Fruit fly (Drosophila melanogaster) whole organism, embryonic: ENCODE measurements around the gene me31B.

Experiments
- Atf-2 ChIP-seq: fragments of 200-800 bp; sonication (Bioruptor generic); optimal IDR thresholded peaks from 2 replicates; lab custom pipeline; 2016; ENCODE audit warnings: missing biosample characterization, missing genetic modification characterization
- Awh ChIP-seq: fragments of 200-800 bp; sonication (Bioruptor generic); IDR thresholded peaks from 2 replicates; pipeline ENCODE4, ENCODE4 v1.3.6; 2022; ENCODE audit warnings: missing biosample characterization, missing genetic modification characterization
- B-H1 ChIP-seq: fragments of 200-800 bp; sonication (Bioruptor generic); IDR thresholded peaks from 3 replicates; pipeline ENCODE4 v1.3.6; 2022; ENCODE audit warnings: missing biosample characterization, missing genetic modification characterization
- Blimp-1 ChIP-seq: fragments of 200-800 bp; sonication (Bioruptor generic); optimal IDR thresholded peaks from 3 replicates; lab custom pipeline; 2018; ENCODE audit warnings: missing biosample characterization, missing genetic modification characterization, mild to moderate bottlenecking, moderate library complexity, missing genetic modification reagents
- CG11093 ChIP-seq: fragments of 200-800 bp; sonication (Bioruptor generic); IDR thresholded peaks from 3 replicates; pipeline ENCODE4 v1.3.6; 2022; ENCODE audit warnings: missing biosample characterization, missing genetic modification characterization
- CG11247 ChIP-seq: fragments of 200-800 bp; sonication (Bioruptor generic); IDR thresholded peaks from 2 replicates; pipeline ENCODE4 v1.3.6; 2022; ENCODE audit warnings: missing biosample characterization, missing genetic modification characterization
- CG11398 ChIP-seq: fragments of 200-800 bp; sonication (Bioruptor generic); optimal IDR thresholded peaks from 2 replicates; lab custom pipeline; 2016; ENCODE audit warnings: missing biosample characterization, missing genetic modification characterization
- CG12769 ChIP-seq: fragments of 200-800 bp; sonication (Bioruptor generic); optimal IDR thresholded peaks from 2 replicates; lab custom pipeline; 2019; ENCODE audit warnings: missing biosample characterization, mild to moderate bottlenecking, missing genetic modification characterization, moderate library complexity
- CG13624 ChIP-seq: fragments of 200-800 bp; sonication (Bioruptor generic); optimal IDR thresholded peaks from 2 replicates; lab custom pipeline; 2016; ENCODE audit warnings: missing biosample characterization, missing genetic modification characterization
- CG14050 ChIP-seq: fragments of 200-800 bp; sonication (Bioruptor generic); IDR thresholded peaks from 3 replicates; pipeline ENCODE4 v1.3.6; 2022; ENCODE audit warnings: missing biosample characterization, missing genetic modification characterization
- CG14710 ChIP-seq: fragments of 200-800 bp; sonication (Bioruptor generic); optimal IDR thresholded peaks from 3 replicates; lab custom pipeline; 2019; ENCODE audit warnings: missing biosample characterization, mild to moderate bottlenecking, missing genetic modification characterization, moderate library complexity
- CG16815 ChIP-seq: fragments of 200-800 bp; sonication (Bioruptor generic); optimal IDR thresholded peaks from 3 replicates; lab custom pipeline; 2017; ENCODE audit warnings: missing biosample characterization, mild to moderate bottlenecking, missing genetic modification characterization
- CG16863 ChIP-seq: fragments of 200-800 bp; sonication (Bioruptor generic); optimal IDR thresholded peaks from 3 replicates; lab custom pipeline; 2016; ENCODE audit warnings: missing biosample characterization, missing genetic modification characterization
- CG18476 ChIP-seq: fragments of 200-800 bp; sonication (Bioruptor generic); optimal IDR thresholded peaks from 2 replicates; lab custom pipeline; 2016; ENCODE audit warnings: missing biosample characterization, mild to moderate bottlenecking, missing genetic modification characterization
- CG18619 ChIP-seq: fragments of 200-800 bp; sonication (Bioruptor generic); optimal IDR thresholded peaks from 3 replicates; lab custom pipeline; 2017; ENCODE audit warnings: missing biosample characterization, mild to moderate bottlenecking, missing genetic modification characterization
- CG32532 ChIP-seq: fragments of 200-800 bp; sonication (Bioruptor generic); IDR thresholded peaks from 2 replicates; pipeline ENCODE4 v1.3.6; 2022; ENCODE audit warnings: missing biosample characterization, missing genetic modification characterization
- CG33213 ChIP-seq: fragments of 200-800 bp; sonication (Bioruptor generic); optimal IDR thresholded peaks from 3 replicates; lab custom pipeline; 2016; ENCODE audit warnings: missing biosample characterization, missing genetic modification characterization
- CG33557 ChIP-seq: fragments of 200-800 bp; sonication (Bioruptor generic); optimal IDR thresholded peaks from 2 replicates; lab custom pipeline; 2019; ENCODE audit warnings: missing biosample characterization, mild to moderate bottlenecking, missing genetic modification characterization, moderate library complexity
- CG4282 ChIP-seq: fragments of 200-800 bp; sonication (Bioruptor generic); optimal IDR thresholded peaks from 2 replicates; lab custom pipeline; 2016; ENCODE audit warnings: missing biosample characterization, missing genetic modification characterization
- CG4730 ChIP-seq: fragments of 200-800 bp; sonication (Bioruptor generic); IDR thresholded peaks from 2 replicates; pipeline ENCODE4 v1.3.6; 2022; ENCODE audit warnings: missing biosample characterization, missing genetic modification characterization
- CG6175 ChIP-seq: fragments of 200-800 bp; sonication (Bioruptor generic); IDR thresholded peaks from 3 replicates; pipeline ENCODE4 v1.3.6; 2022; ENCODE audit warnings: missing biosample characterization, missing genetic modification characterization
- CG6683 ChIP-seq: fragments of 200-800 bp; sonication (Bioruptor generic); optimal IDR thresholded peaks from 2 replicates; lab custom pipeline; 2017; ENCODE audit warnings: missing biosample characterization, mild to moderate bottlenecking, missing genetic modification characterization, missing genetic modification reagents
- CG6689 ChIP-seq: fragments of 200-800 bp; sonication (Bioruptor generic); IDR thresholded peaks from 2 replicates; pipeline ENCODE4 v1.3.6; 2022; ENCODE audit warnings: missing biosample characterization, missing genetic modification characterization
- CG7271 ChIP-seq: fragments of 200-800 bp; sonication (Bioruptor generic); optimal IDR thresholded peaks from 2 replicates; lab custom pipeline; 2018; ENCODE audit warnings: missing biosample characterization, mild to moderate bottlenecking, missing genetic modification characterization, moderate library complexity
- CG7987 ChIP-seq: fragments of 200-800 bp; sonication (Bioruptor generic); optimal IDR thresholded peaks from 2 replicates; lab custom pipeline; 2018; ENCODE audit warnings: missing biosample characterization, mild to moderate bottlenecking, missing genetic modification characterization, moderate library complexity
- CkIIα-i1 ChIP-seq: fragments of 200-800 bp; sonication (Bioruptor generic); IDR thresholded peaks from 2 replicates; pipeline ENCODE4 v1.3.6; 2022; ENCODE audit warnings: missing biosample characterization, missing genetic modification characterization
- Dfd ChIP-seq, 2 experiments: fragments of >200 bp; optimal IDR thresholded peaks; 2 replicates each; lab custom pipeline; 2017; ENCODE audit warnings: missing biosample characterization in 2 of 2, missing genetic modification characterization in 2 of 2
- Drgx ChIP-seq: fragments of 200-800 bp; sonication (Bioruptor generic); IDR thresholded peaks from 2 replicates; pipeline ENCODE4 v1.3.6; 2022; ENCODE audit warnings: missing biosample characterization, missing genetic modification characterization
- Ets65A ChIP-seq: fragments of 200-800 bp; sonication (Bioruptor generic); peaks from one replicate; lab custom pipeline; 2016; ENCODE audit warnings: missing biosample characterization, missing genetic modification characterization
- Fer3 ChIP-seq: fragments of 200-800 bp; sonication (Bioruptor generic); optimal IDR thresholded peaks from 2 replicates; lab custom pipeline; 2018; ENCODE audit warnings: missing biosample characterization, mild to moderate bottlenecking, missing genetic modification characterization, moderate library complexity
- MESR4 ChIP-seq: fragments of 200-800 bp; sonication (Bioruptor generic); optimal IDR thresholded peaks from 2 replicates; lab custom pipeline; 2018; ENCODE audit warnings: missing biosample characterization, mild to moderate bottlenecking, missing genetic modification characterization, moderate library complexity
- NC2α ChIP-seq: fragments of 200-800 bp; sonication (Bioruptor generic); optimal IDR thresholded peaks from 2 replicates; lab custom pipeline; 2016; ENCODE audit warnings: missing biosample characterization, missing genetic modification characterization
- PHDP ChIP-seq: fragments of 200-800 bp; sonication (Bioruptor generic); optimal IDR thresholded peaks from 3 replicates; lab custom pipeline; 2018; ENCODE audit warnings: missing biosample characterization, mild to moderate bottlenecking, missing genetic modification characterization, moderate library complexity
- Ptx1 ChIP-seq: fragments of 200-800 bp; sonication (Bioruptor generic); IDR thresholded peaks from 2 replicates; pipeline ENCODE4 v1.3.6; 2022; ENCODE audit warnings: missing biosample characterization, missing genetic modification characterization
- Trl ChIP-seq, 3 experiments: fragments of >200 bp in 2 of 3; fragments of 200-800 bp in 1 of 3; sonication (Bioruptor generic) in 1 of 3; optimal IDR thresholded peaks; 2 replicates in 1 of 3; 3 replicates in 2 of 3; lab custom pipeline; 2016 to 2017; ENCODE audit warnings: missing biosample characterization in 1 of 3, missing genetic modification characterization in 1 of 3
- al ChIP-seq: fragments of 200-800 bp; sonication (Bioruptor generic); IDR thresholded peaks from 2 replicates; pipeline ENCODE4 v1.3.6; 2022; ENCODE audit warnings: missing biosample characterization, missing genetic modification characterization
- bigmax ChIP-seq: fragments of 200-800 bp; sonication (Bioruptor generic); optimal IDR thresholded peaks from 2 replicates; lab custom pipeline; 2018; ENCODE audit warnings: missing biosample characterization, mild to moderate bottlenecking, missing genetic modification characterization
- cato ChIP-seq: fragments of 200-800 bp; sonication (Bioruptor generic); optimal IDR thresholded peaks from 2 replicates; lab custom pipeline; 2016; ENCODE audit warnings: missing biosample characterization, missing genetic modification characterization, borderline replicate concordance
- caup ChIP-seq: fragments of 200-800 bp; sonication (Bioruptor generic); optimal IDR thresholded peaks from 3 replicates; lab custom pipeline; 2017; ENCODE audit warnings: missing biosample characterization, mild to moderate bottlenecking, missing genetic modification characterization, moderate library complexity; ENCODE audit not compliant: severe bottlenecking
- danr ChIP-seq: fragments of 200-800 bp; sonication (Bioruptor generic); IDR thresholded peaks from 2 replicates; pipeline ENCODE4 v1.3.6; 2022; ENCODE audit warnings: missing biosample characterization, missing genetic modification characterization
- exex ChIP-seq: fragments of 200-800 bp; sonication (Bioruptor generic); optimal IDR thresholded peaks from 4 replicates; lab custom pipeline; 2018; ENCODE audit warnings: missing biosample characterization, mild to moderate bottlenecking, missing genetic modification characterization, moderate library complexity
- gcm2 ChIP-seq: fragments of 200-800 bp; sonication (Bioruptor generic); optimal IDR thresholded peaks from 2 replicates; lab custom pipeline; 2016; ENCODE audit warnings: missing biosample characterization, missing genetic modification characterization
- inv ChIP-seq: fragments of 200-800 bp; sonication (Bioruptor generic); IDR thresholded peaks from 2 replicates; pipeline ENCODE4 v1.3.6; 2022; ENCODE audit warnings: missing biosample characterization, missing genetic modification characterization; ENCODE audit not compliant: partially characterized antibody
- kni ChIP-seq: fragments of 200-800 bp; sonication (Bioruptor generic); optimal IDR thresholded peaks from 3 replicates; lab custom pipeline; 2017; ENCODE audit warnings: mild to moderate bottlenecking, missing biosample characterization, missing genetic modification reagents, missing genetic modification characterization
- lov ChIP-seq, 2 experiments: fragments of 200-800 bp in 1 of 2; fragments of >200 bp in 1 of 2; sonication (Bioruptor generic) in 1 of 2; IDR thresholded peaks in 1 of 2; optimal IDR thresholded peaks in 1 of 2; 2 replicates in 1 of 2; 3 replicates in 1 of 2; pipeline versions ENCODE4 v1.3.6 to Lab custom; 2017 to 2022; ENCODE audit warnings: missing biosample characterization in 1 of 2, missing genetic modification characterization in 1 of 2
- otp ChIP-seq: fragments of 200-800 bp; sonication (Bioruptor generic); IDR thresholded peaks from 3 replicates; pipeline ENCODE4, ENCODE4 v1.3.6; 2022; ENCODE audit warnings: missing biosample characterization, missing genetic modification characterization
- pho ChIP-seq: fragments of 200-800 bp; sonication (Bioruptor generic); optimal IDR thresholded peaks from 2 replicates; lab custom pipeline; 2016; ENCODE audit warnings: missing biosample characterization, missing genetic modification characterization
- prd ChIP-seq, 3 experiments: fragments of >200 bp in 2 of 3; fragments of 200-800 bp in 1 of 3; sonication (Bioruptor generic) in 1 of 3; optimal IDR thresholded peaks in 2 of 3; IDR thresholded peaks in 1 of 3; 2 replicates in 2 of 3; 3 replicates in 1 of 3; pipeline versions ENCODE4 v1.3.6 to Lab custom; 2017 to 2022; ENCODE audit warnings: missing biosample characterization in 1 of 3, missing genetic modification characterization in 1 of 3
- shn ChIP-seq: fragments of 200-800 bp; sonication (Bioruptor generic); optimal IDR thresholded peaks from 3 replicates; lab custom pipeline; 2016; ENCODE audit warnings: missing biosample characterization, missing genetic modification characterization
- tgo ChIP-seq: fragments of 200-800 bp; sonication (Bioruptor generic); IDR thresholded peaks from 3 replicates; pipeline ENCODE4 v1.3.6; 2022; ENCODE audit warnings: missing biosample characterization, missing genetic modification characterization

The me31B gene

DNA sequence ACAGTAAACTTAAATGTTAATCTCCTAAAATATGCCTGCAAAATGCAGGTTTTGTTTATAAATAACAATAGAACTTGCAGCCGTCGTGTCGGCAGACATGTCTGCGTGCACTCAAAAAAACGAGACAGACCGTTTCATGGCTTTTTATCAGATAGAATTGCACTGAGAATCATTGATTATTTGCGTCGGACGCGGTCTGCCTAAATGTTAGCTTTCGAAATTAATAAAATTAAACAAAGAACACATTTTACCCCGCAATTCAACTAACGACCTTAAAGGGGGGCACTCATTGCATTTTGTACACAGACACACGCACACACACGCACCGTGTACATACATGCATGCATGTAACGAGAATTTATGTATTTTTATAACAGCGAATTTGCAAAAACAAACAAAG lies 37.7 kb downstream of the me31B start (continued):
- no peak for TF ChIP-seq CG18476 (GFP tag; lab: Kevin White, UChicago)
- TF ChIP-seq prd (optimal IDR thresholded peaks at IDR 0.05; lab: Kevin White, UChicago), result no peak
- no peak; the same call in 2 of the 3 replicates for TF ChIP-seq prd (GFP tag; IDR thresholded peaks at IDR 0.05; lab: Robert Waterston, UW)
- no peak for TF ChIP-seq caup
- TF ChIP-seq al (GFP tag; lab: Robert Waterston, UW), result no peak
- no peak; the same call in 1 of the 2 replicates for TF ChIP-seq Awh (GFP tag; lab: Robert Waterston, UW)
- TF ChIP-seq Ets65A (GFP tag; lab: Kevin White, UChicago), result peak; percentile 53
- TF ChIP-seq MESR4 (GFP tag; lab: Kevin White, UChicago), result peak; percentile 24
- no peak for TF ChIP-seq CG6683 (GFP tag; lab: Kevin White, UChicago)
- TF ChIP-seq inv (GFP tag; lab: Robert Waterston, UW), result no peak
- TF ChIP-seq B-H1 (GFP tag; lab: Robert Waterston, UW), result no peak
- TF ChIP-seq CG33213, result peak; percentile 46
- no peak for TF ChIP-seq CG12769 (tag; lab: Kevin White, UChicago)
- no peak for TF ChIP-seq Trl (optimal IDR thresholded peaks at IDR 0.05; lab: Kevin White, UChicago)
- peak; percentile 20 for TF ChIP-seq Trl (GFP tag; optimal IDR thresholded peaks at IDR 0.05; lab: Kevin White, UChicago)
- no peak for TF ChIP-seq CG18619 (GFP tag; lab: Kevin White, UChicago)
- no peak for TF ChIP-seq otp
- no peak for TF ChIP-seq tgo (GFP tag; lab: Robert Waterston, UW)
- 0 out of 3 replicates have a peak, but pooled peaks have one; percentile 43 for TF ChIP-seq CG11093 (GFP tag; lab: Robert Waterston, UW)
- no peak for TF ChIP-seq Fer3
- no peak for TF ChIP-seq danr
- TF ChIP-seq CG6689, result peak; percentile 19; the same call in 1 of the 2 replicates
- TF ChIP-seq Blimp-1 (GFP tag; lab: Kevin White, UChicago), result no peak
- TF ChIP-seq CG6175 (GFP tag; lab: Robert Waterston, UW), result no peak
- TF ChIP-seq Atf-2, result no peak
- TF ChIP-seq CG4282, result no peak
- TF ChIP-seq Ptx1, result peak; percentile 40; the same call in 1 of the 2 replicates
- no peak for TF ChIP-seq cato (GFP tag; lab: Kevin White, UChicago)
- TF ChIP-seq exex (tag; lab: Kevin White, UChicago), result no peak
- no peak for TF ChIP-seq NC2α (GFP tag; lab: Kevin White, UChicago)
- TF ChIP-seq CG16815 (GFP tag; lab: Kevin White, UChicago), result no peak
- TF ChIP-seq CG14050 (GFP tag; lab: Robert Waterston, UW), result no peak
- no peak for TF ChIP-seq pho
- TF ChIP-seq CG13624 (GFP tag; lab: Kevin White, UChicago), result peak; percentile 33
- TF ChIP-seq CG11247 (GFP tag; lab: Robert Waterston, UW), result no peak
- TF ChIP-seq Drgx, result peak; percentile 63
- peak; percentile 10 for TF ChIP-seq shn (GFP tag; lab: Kevin White, UChicago)
- no peak for TF ChIP-seq gcm2 (GFP tag; lab: Kevin White, UChicago)
- no peak for TF ChIP-seq kni (GFP tag; lab: Kevin White, UChicago)
- TF ChIP-seq CG4730 (GFP tag; lab: Robert Waterston, UW), result no peak
- no peak for TF ChIP-seq Dfd (GFP tag; optimal IDR thresholded peaks at IDR 0.05; lab: Kevin White, UChicago)
- TF ChIP-seq bigmax (GFP tag; lab: Kevin White, UChicago), result no peak
- TF ChIP-seq CkIIα-i1 (GFP tag; lab: Robert Waterston, UW), result no peak
- TF ChIP-seq CG16863 (GFP tag; lab: Kevin White, UChicago), result peak; percentile 15
- TF ChIP-seq CG11398, result no peak
- TF ChIP-seq CG14710 (tag; lab: Kevin White, UChicago), result no peak
- no peak for TF ChIP-seq CG7271
- TF ChIP-seq PHDP (tag; lab: Kevin White, UChicago), result no peak
- TF ChIP-seq CG33557, result no peak
- TF ChIP-seq CG7987, result peak; percentile 11
- no peak for TF ChIP-seq lov (optimal IDR thresholded peaks at IDR 0.05; lab: Kevin White, UChicago)
- 0 out of 3 replicates have a peak, but pooled peaks have one; percentile 21 for TF ChIP-seq lov (GFP tag; IDR thresholded peaks at IDR 0.05; lab: Robert Waterston, UW)
- no peak for TF ChIP-seq CG32532 (GFP tag; lab: Robert Waterston, UW)
